Worm (Caenorhabditis elegans): ENCODE results near the gene T10H4.13.

T10H4.13 gene

ce11 chrV:15267405-15267804, at the start of gene T10H4.13:
TSS of gene T10H4.13 (minus strand) at chrV:15267505.
- no peak for TF ChIP-seq unc-62 (GFP tag; optimal IDR thresholded peaks at IDR 0.05)

- TF ChIP-seq unc-62 (GFP tag; optimal IDR thresholded peaks at IDR 0.05), result no peak
Measured at ce11 chrV:15315827-15316527, 48.7 kb upstream of the T10H4.13 start, which contains the start of the genes srt-22 and nhr-246. TSS of gene srt-22 (minus strand) at chrV:15315927. TSS of gene nhr-246 (plus strand) at chrV:15316477.

ce11 chrV:15313529-15313928, 46.2 kb upstream of the T10H4.13 start:
- TF ChIP-seq unc-62 (GFP tag; optimal IDR thresholded peaks at IDR 0.05), result no peak

- no peak for TF ChIP-seq unc-62 (GFP tag; optimal IDR thresholded peaks at IDR 0.05)
Measured at ce11 chrV:15310780-15311179, 43.5 kb upstream of the T10H4.13 start, which contains the start of gene irld-62. TSS of gene irld-62 (plus strand) at chrV:15311080.

ce11 chrV:15309011-15309410, 41.7 kb upstream of the T10H4.13 start, which contains the start of gene srz-10:
TSS of gene srz-10 (minus strand) at chrV:15309098.
- no peak for TF ChIP-seq unc-62 (GFP tag; optimal IDR thresholded peaks at IDR 0.05)

- TF ChIP-seq unc-62 (GFP tag; optimal IDR thresholded peaks at IDR 0.05), result no peak
Measured at ce11 chrV:15306745-15307144, 39.4 kb upstream of the T10H4.13 start, which contains the start of gene T26H8.4. TSS of gene T26H8.4 (minus strand) at chrV:15306845.

ce11 chrV:15305502-15305901, 38.2 kb upstream of the T10H4.13 start, which contains the start of gene T26H8.5:
TSS of gene T26H8.5 (minus strand) at chrV:15305602.
- TF ChIP-seq unc-62 (GFP tag; optimal IDR thresholded peaks at IDR 0.05), result no peak

ce11 chrV:15303625-15304024, 36.3 kb upstream of the T10H4.13 start, which contains the start of gene srx-48:
TSS of gene srx-48 (minus strand) at chrV:15303725.
- no peak for TF ChIP-seq unc-62 (GFP tag; optimal IDR thresholded peaks at IDR 0.05)

ce11 chrV:15298597-15298996, 31.3 kb upstream of the T10H4.13 start, which contains the start of gene cpr-3:
TSS of gene cpr-3 (minus strand) at chrV:15298700.
- TF ChIP-seq unc-62 (GFP tag; optimal IDR thresholded peaks at IDR 0.05), result no peak

- TF ChIP-seq unc-62 (GFP tag; optimal IDR thresholded peaks at IDR 0.05), result no peak
Measured at ce11 chrV:15293865-15294264, 26.6 kb upstream of the T10H4.13 start, which contains the start of gene str-96. TSS of gene str-96 (minus strand) at chrV:15293965.

- TF ChIP-seq unc-62 (GFP tag; optimal IDR thresholded peaks at IDR 0.05), result no peak
Measured at ce11 chrV:15290995-15291394, 23.7 kb upstream of the T10H4.13 start, which contains the start of gene cyp-34A2. TSS of gene cyp-34A2 (minus strand) at chrV:15291095.

ce11 chrV:15287856-15288255, 20.6 kb upstream of the T10H4.13 start, which contains the start of gene cyp-34A1:
TSS of gene cyp-34A1 (minus strand) at chrV:15287956.
- TF ChIP-seq unc-62 (GFP tag; optimal IDR thresholded peaks at IDR 0.05), result no peak

- no peak for TF ChIP-seq unc-62 (GFP tag; optimal IDR thresholded peaks at IDR 0.05)
Measured at ce11 chrV:15285984-15286383, 18.7 kb upstream of the T10H4.13 start.

- no peak for TF ChIP-seq unc-62 (GFP tag; optimal IDR thresholded peaks at IDR 0.05)
Measured at ce11 chrV:15281279-15281949, 14.1 kb upstream of the T10H4.13 start, which contains the start of the genes srw-19 and srx-51. TSS of gene srw-19 (minus strand) at chrV:15281379. TSS of gene srx-51 (plus strand) at chrV:15281899.

- no peak for TF ChIP-seq unc-62 (GFP tag; optimal IDR thresholded peaks at IDR 0.05)
Measured at ce11 chrV:15276915-15277314, 9.6 kb upstream of the T10H4.13 start, which contains the start of gene srw-17. TSS of gene srw-17 (minus strand) at chrV:15277015.

ce11 chrV:15274757-15275156, 7.5 kb upstream of the T10H4.13 start, which contains the start of gene srw-16:
TSS of gene srw-16 (minus strand) at chrV:15274857.
- no peak for TF ChIP-seq unc-62 (GFP tag; optimal IDR thresholded peaks at IDR 0.05)
